Worm (Caenorhabditis elegans): ENCODE measurements around the gene srg-22.

DNA sequence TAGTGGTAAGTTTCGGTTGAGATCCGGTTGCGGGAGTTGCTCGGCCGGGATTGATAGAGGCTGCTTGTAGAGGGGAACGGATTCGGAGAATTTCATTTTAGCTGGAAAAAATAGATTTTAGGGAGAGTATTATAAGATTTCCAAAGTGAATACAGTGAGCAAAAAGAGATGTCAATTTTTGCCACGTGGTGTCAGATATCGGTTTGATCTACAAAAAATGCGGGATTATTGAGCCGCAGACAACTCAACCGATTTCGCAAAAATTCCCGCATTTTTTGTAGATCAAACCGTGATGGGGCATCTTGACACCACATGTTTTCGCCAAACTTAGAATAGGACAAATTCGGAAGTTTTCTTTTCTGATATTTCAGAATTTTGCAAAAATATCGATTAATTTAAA, 39.0 kb downstream of the srg-22 start, which contains the start of gene lido-13:
- TF ChIP-seq him-1 (tag; optimal IDR thresholded peaks at IDR 0.05): no peak
- no peak for TF ChIP-seq dao-5 (tag; optimal IDR thresholded peaks at IDR 0.05)
